Fruit fly (Drosophila melanogaster) whole organism, wandering third instar larva: ENCODE results near the gene Nf-YA.

ENCODE experiments used
- CG32264 ChIP-seq: fragments of 200-800 bp; sonication (Bioruptor generic); optimal IDR thresholded peaks from 2 replicates; lab custom pipeline; 2016; ENCODE audit warnings: missing biosample characterization, missing genetic modification characterization
- dl ChIP-seq, 2 experiments: fragments of 175-275, 200-275 bp in 1 of 2; fragments of 200-275 bp in 1 of 2; sonication (Bioruptor generic); optimal IDR thresholded peaks; lab custom pipeline; 2018; ENCODE audit warnings: mild to moderate bottlenecking in 2 of 2, missing biosample characterization in 2 of 2, missing genetic modification characterization in 2 of 2, moderate library complexity in 2 of 2; ENCODE audit not compliant: partially characterized antibody in 2 of 2, insufficient read depth in 1 of 2
- tai ChIP-seq: sonication (Bioruptor generic); optimal IDR thresholded peaks from 2 replicates; lab custom pipeline; 2016; ENCODE audit warnings: missing biosample characterization, missing genetic modification characterization

dm6 chr3L:9431848-9432623, 10.0 kb downstream of the Nf-YA start:
- no peak for TF ChIP-seq tai
- TF ChIP-seq CG32264 (GFP tag; lab: Kevin White, UChicago): no peak
- no peak for TF ChIP-seq dl (GFP tag; optimal IDR thresholded peaks at IDR 0.05; lab: Kevin White, UChicago; ENCODE audit: insufficient read depth in 1 of 2, partially characterized antibody in 2 of 2)
